Worm (Caenorhabditis elegans): ENCODE measurements around the gene rgs-6.

ce11 chrX:5772538-5773154 lies 39.1 kb upstream of the rgs-6 start:
- TF ChIP-seq unc-130 (GFP tag; optimal IDR thresholded peaks at IDR 0.05) (no peak), dpff-1 (tag; optimal IDR thresholded peaks at IDR 0.05) (no peak), egl-18 (GFP tag; IDR thresholded peaks at IDR 0.05) (no peak), dox-1 (GFP tag; IDR thresholded peaks at IDR 0.05) (no peak)

Measured in whole organism, young adult.